Fruit fly (Drosophila melanogaster) whole organism, embryonic: ENCODE results near the gene Dad1.

Experiments used
- CG10543 ChIP-seq: fragments of 200-800 bp; sonication (Bioruptor generic); optimal IDR thresholded peaks from 3 replicates; lab custom pipeline; 2017; ENCODE audit warnings: missing biosample characterization, mild to moderate bottlenecking, missing genetic modification characterization, moderate library complexity
- CG15696 ChIP-seq: fragments of 200-800 bp; sonication (Bioruptor generic); optimal IDR thresholded peaks from 2 replicates; lab custom pipeline; 2019; ENCODE audit warnings: missing biosample characterization, mild to moderate bottlenecking, missing genetic modification characterization, moderate library complexity
- CG32772 ChIP-seq: fragments of 200-800 bp; sonication (Bioruptor generic); IDR thresholded peaks from 2 replicates; pipeline ENCODE4 v1.3.6; 2022; ENCODE audit warnings: missing biosample characterization, missing genetic modification characterization
- CG9609 ChIP-seq: fragments of 200-800 bp; sonication (Bioruptor generic); optimal IDR thresholded peaks from 3 replicates; lab custom pipeline; 2016; ENCODE audit warnings: missing biosample characterization, missing genetic modification characterization
- ttk ChIP-seq: fragments of 200-800 bp; sonication (Bioruptor generic); IDR thresholded peaks from 2 replicates; pipeline ENCODE4 v2.1.2; 2022; ENCODE audit warnings: missing biosample characterization, missing genetic modification characterization

- TF ChIP-seq CG15696 (tag; lab: Kevin White, UChicago) (no peak), CG10543 (GFP tag; lab: Kevin White, UChicago) (no peak), CG32772 (no peak), ttk (GFP tag; lab: Robert Waterston, UW) (no peak), CG9609 (GFP tag; lab: Kevin White, UChicago) (no peak)
Observed at dm6 chr2L:8417562-8417961, 33.6 kb upstream of the Dad1 start.
